Worm (Caenorhabditis elegans): ENCODE results near the gene pgp-5.

- TF ChIP-seq nhr-77 (tag; optimal IDR thresholded peaks at IDR 0.05) = no peak
- no peak for TF ChIP-seq ama-1 (optimal IDR thresholded peaks at IDR 0.05)
- TF ChIP-seq mdl-1 (tag; optimal IDR thresholded peaks at IDR 0.05) = no peak
- TF ChIP-seq aly-2 (tag; optimal IDR thresholded peaks at IDR 0.05) = no peak
- no peak for TF ChIP-seq eor-1 (tag; optimal IDR thresholded peaks at IDR 0.05)
- no peak for TF ChIP-seq ztf-11 (tag; optimal IDR thresholded peaks at IDR 0.05)
- TF ChIP-seq nhr-11 (tag; optimal IDR thresholded peaks at IDR 0.05) = no peak
- no peak for TF ChIP-seq elt-1 (tag; optimal IDR thresholded peaks at IDR 0.05)
- no peak for TF ChIP-seq nhr-25 (tag; optimal IDR thresholded peaks at IDR 0.05)
- no peak for TF ChIP-seq sea-2 (GFP tag; optimal IDR thresholded peaks at IDR 0.05)
- no peak for TF ChIP-seq skn-1 (tag; optimal IDR thresholded peaks at IDR 0.05)
- TF ChIP-seq egl-27 (tag; optimal IDR thresholded peaks at IDR 0.05) = no peak
- no peak for TF ChIP-seq nhr-28 (tag; optimal IDR thresholded peaks at IDR 0.05)
Observed at ce11 chrX:10891890-10892289, 32.8 kb upstream of the pgp-5 start, which contains the start of gene F47B10.3.

Measured in whole organism, L3 larva.